Fruit fly (Drosophila melanogaster): Measurements from ENCODE around the gene CG6709.

CG6709 gene

DNA sequence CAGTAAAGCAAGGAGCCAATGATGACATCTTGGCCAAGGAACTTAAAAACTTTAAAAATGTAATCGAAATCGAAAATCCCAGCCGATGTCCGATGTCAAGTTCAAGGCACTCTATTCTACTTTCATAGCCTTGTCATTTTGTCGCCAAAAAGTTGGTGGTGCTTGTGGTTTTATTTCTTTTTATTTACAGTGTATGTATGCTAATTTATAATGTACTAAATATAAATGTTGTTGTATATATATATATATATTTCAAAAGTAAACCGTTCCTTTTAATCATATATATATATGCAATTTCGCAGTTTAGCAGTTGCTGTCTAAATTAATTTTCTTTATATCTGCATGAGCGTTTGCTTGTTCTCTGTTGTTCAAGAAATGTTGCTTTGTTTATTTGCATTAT lies at the start of gene CG6709, which contains the start of gene Hez:
TSS of gene CG6709 (minus strand) at position 101 of the 400 bp plus-strand sequence.
TSS of gene Hez (minus strand) at position 101 of the 400 bp plus-strand sequence.
- no peak for TF ChIP-seq psq (optimal IDR thresholded peaks at IDR 0.05)
- no peak for TF ChIP-seq h (optimal IDR thresholded peaks at IDR 0.05)
- no peak for TF ChIP-seq Myc (optimal IDR thresholded peaks at IDR 0.05)
- no peak for TF ChIP-seq ttk (optimal IDR thresholded peaks at IDR 0.05)
- no peak for TF ChIP-seq Sin3A (optimal IDR thresholded peaks at IDR 0.05)
- TF ChIP-seq insv (optimal IDR thresholded peaks at IDR 0.05): no peak

DNA sequence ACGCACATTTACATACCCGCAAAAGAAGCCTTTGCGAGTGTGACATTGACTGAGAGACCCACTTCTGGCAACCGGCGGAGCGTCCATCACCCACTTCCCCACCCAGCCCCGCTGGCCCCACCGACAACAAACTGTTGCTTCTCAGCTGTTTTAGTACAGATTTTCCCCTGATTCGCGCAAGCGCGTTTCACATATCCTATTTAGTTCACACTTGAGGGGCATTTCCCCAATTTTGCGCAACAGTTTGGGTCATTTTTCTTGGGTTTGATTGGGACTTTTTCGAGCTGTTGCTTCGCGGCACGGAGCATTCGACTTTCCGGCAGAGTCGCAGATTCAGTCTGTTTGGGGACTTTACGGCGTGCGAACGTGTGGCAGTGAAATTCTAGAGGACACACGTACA lies 32.6 kb upstream of the CG6709 start:
- TF ChIP-seq ttk (optimal IDR thresholded peaks at IDR 0.05): no peak
- no peak for TF ChIP-seq h (optimal IDR thresholded peaks at IDR 0.05)
- no peak for TF ChIP-seq insv (optimal IDR thresholded peaks at IDR 0.05)
- TF ChIP-seq psq (optimal IDR thresholded peaks at IDR 0.05): no peak
- no peak for TF ChIP-seq Myc (optimal IDR thresholded peaks at IDR 0.05)
- TF ChIP-seq Sin3A (optimal IDR thresholded peaks at IDR 0.05): no peak

DNA sequence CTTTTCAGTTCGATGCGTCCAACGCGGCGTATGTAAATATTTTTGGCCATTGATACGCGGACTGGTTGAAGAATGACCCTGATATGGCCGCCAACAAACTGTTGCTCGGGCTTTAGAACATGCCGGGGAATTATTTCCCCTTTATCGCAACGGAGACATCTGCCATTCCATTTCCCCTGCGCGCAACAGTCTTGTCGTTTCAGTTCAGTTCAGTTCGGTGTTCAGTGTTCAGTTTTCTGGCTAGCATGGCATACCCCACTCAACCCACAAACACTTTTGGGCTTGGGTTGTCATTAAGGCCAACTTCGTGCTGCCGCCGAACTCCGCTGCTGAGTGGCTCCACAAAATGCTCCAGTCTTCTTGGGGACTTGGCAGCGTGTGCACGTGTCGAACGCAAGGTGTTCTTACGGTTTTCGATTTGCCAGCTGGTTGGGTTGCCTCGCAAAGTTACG lies 13.2 kb upstream of the CG6709 start, which contains the start of gene bma:
TSS of gene bma (plus strand) at position 402 of the 452 bp plus-strand sequence.
- TF ChIP-seq Myc (optimal IDR thresholded peaks at IDR 0.05): no peak
- no peak for TF ChIP-seq ttk (optimal IDR thresholded peaks at IDR 0.05)
- TF ChIP-seq psq (optimal IDR thresholded peaks at IDR 0.05): no peak
- no peak for TF ChIP-seq h (optimal IDR thresholded peaks at IDR 0.05)
- TF ChIP-seq insv (optimal IDR thresholded peaks at IDR 0.05): no peak
- no peak for TF ChIP-seq Sin3A (optimal IDR thresholded peaks at IDR 0.05)

DNA sequence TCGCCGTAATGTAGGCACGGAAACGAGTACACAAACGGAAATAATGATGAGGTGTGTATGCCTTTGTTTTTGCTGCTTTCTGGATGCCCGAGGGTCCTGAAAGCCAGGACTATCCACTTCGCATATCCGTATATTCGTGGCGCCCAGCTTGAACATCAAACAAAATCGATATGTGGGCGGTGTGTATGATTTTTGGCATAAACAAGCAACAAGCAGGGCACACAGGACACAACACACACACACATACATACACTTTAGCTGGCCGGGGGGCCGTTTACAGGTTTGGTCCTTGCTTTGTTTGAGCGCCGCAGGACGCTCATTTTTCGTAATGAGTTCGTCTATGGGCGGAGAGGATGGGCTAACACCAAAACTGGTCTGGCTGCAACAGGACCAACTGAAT lies 10.4 kb upstream of the CG6709 start:
- TF ChIP-seq Myc (optimal IDR thresholded peaks at IDR 0.05) (no peak), insv (optimal IDR thresholded peaks at IDR 0.05) (no peak), psq (optimal IDR thresholded peaks at IDR 0.05) (no peak), ttk (optimal IDR thresholded peaks at IDR 0.05) (no peak), Sin3A (optimal IDR thresholded peaks at IDR 0.05) (no peak), h (optimal IDR thresholded peaks at IDR 0.05) (no peak)

DNA sequence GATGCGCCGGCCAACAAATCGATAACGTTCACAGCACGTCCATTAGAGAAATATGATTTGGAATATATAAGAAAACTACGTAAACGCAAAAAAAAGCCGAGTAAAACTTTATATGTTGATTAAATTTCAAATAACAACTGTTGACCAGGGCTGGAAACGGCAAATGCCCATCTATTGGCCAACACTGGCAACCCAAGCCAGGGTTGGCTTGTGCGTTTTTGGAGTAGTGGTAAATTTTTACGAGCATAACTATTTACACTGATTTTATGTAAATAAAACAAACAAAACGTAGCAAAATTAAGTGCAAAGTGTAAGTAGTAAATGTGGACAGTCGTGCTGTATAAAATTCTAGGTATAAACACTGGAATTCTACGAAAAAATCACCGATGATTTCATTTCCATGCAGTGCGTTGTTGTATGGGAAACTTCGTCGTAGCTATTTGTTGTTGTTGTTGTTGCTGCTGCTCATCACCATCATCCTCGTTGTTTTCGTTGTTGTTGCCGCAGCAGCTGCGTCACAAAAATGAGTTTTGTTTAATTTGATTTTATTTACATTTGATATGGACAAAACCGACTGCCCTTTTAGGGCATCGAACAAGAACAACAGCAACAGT lies 4.6 kb upstream of the CG6709 start, which contains the start of gene nudE:
TSS of gene nudE (plus strand) at position 196 of the 614 bp plus-strand sequence.
- TF ChIP-seq insv (optimal IDR thresholded peaks at IDR 0.05) (no peak), ttk (optimal IDR thresholded peaks at IDR 0.05) (no peak), psq (optimal IDR thresholded peaks at IDR 0.05) (no peak), Sin3A (optimal IDR thresholded peaks at IDR 0.05) (no peak), h (optimal IDR thresholded peaks at IDR 0.05) (no peak), Myc (optimal IDR thresholded peaks at IDR 0.05) (no peak)

DNA sequence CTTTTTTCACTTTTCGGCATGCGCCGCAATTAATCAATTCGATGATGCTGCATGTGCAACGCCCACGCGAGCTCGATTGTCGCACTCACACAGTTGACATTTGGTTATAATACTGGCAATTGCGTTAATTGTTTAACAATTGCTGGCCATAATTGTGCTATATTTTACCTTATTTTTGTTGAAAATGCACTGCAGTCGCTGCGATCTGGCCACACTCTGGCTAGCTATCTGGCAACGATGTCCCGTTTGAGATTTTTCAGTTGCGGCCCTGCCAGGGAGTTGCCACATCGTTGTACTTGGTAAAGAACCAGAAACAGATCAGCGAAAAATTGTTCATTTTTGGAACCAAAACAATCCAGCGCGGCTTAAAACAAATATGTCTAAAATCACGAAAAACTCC lies 3.8 kb upstream of the CG6709 start, which contains the start of the genes CG6707 and CG46387:
TSS of gene CG6707 (minus strand) at position 221 of the 400 bp plus-strand sequence.
TSS of gene CG46387 (plus strand) at position 272 of the 400 bp plus-strand sequence.
- no peak for TF ChIP-seq ttk (optimal IDR thresholded peaks at IDR 0.05)
- no peak for TF ChIP-seq psq (optimal IDR thresholded peaks at IDR 0.05)
- TF ChIP-seq insv (optimal IDR thresholded peaks at IDR 0.05): no peak
- TF ChIP-seq Myc (optimal IDR thresholded peaks at IDR 0.05): no peak
- TF ChIP-seq Sin3A (optimal IDR thresholded peaks at IDR 0.05): no peak
- TF ChIP-seq h (optimal IDR thresholded peaks at IDR 0.05): no peak

DNA sequence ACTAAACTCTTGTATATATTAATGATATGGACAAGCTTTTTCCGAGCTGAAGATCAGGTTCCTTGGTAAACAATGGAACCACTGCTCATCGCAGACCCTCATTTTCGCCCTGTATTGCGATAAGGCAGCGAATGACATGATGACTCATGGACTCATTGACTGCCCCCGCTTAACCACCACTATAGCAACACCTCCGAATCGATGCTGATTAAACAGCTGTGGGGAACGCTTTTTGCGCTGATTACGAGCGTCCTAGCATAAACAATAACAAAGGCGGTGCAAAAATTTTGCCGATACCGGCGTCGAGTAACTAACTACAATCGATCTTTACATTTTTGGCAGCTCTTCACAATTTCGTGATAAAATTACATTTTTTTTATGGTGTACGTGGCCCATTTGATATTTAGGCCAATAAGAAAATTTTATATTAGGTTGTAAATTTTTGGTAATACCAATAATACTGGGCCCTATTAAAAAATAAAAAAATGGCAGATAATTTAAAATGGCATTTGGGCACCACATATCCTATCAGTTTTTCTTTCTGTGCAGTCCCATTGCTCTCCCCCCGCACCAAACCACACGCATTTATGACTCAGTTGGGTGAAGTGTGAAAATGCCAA lies 2.7 kb upstream of the CG6709 start:
- TF ChIP-seq h (optimal IDR thresholded peaks at IDR 0.05) (no peak), Myc (optimal IDR thresholded peaks at IDR 0.05) (no peak), Sin3A (optimal IDR thresholded peaks at IDR 0.05) (no peak), ttk (optimal IDR thresholded peaks at IDR 0.05) (no peak), insv (optimal IDR thresholded peaks at IDR 0.05) (no peak), psq (optimal IDR thresholded peaks at IDR 0.05) (no peak)

DNA sequence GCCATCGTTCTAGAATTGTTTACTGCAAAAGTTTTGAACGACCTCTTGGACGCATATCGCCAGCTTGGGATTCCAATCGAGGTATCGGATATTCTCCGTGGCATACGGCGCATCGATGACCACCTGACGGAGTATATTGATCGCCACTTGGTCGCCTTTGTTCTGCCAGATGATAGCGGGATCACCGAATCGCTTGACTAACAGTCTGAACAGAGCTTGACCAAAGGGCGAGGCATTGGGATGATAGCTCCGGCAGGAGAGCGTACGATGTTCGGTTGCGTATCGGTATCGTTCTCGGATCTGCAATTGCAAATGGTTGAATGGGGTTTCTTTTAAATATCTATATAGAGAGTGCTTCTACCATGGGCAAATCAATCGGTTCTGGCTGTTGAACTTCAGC lies 560 bp downstream of the CG6709 start:
- no peak for TF ChIP-seq Myc (optimal IDR thresholded peaks at IDR 0.05)
- TF ChIP-seq h (optimal IDR thresholded peaks at IDR 0.05): no peak
- TF ChIP-seq insv (optimal IDR thresholded peaks at IDR 0.05): no peak

DNA sequence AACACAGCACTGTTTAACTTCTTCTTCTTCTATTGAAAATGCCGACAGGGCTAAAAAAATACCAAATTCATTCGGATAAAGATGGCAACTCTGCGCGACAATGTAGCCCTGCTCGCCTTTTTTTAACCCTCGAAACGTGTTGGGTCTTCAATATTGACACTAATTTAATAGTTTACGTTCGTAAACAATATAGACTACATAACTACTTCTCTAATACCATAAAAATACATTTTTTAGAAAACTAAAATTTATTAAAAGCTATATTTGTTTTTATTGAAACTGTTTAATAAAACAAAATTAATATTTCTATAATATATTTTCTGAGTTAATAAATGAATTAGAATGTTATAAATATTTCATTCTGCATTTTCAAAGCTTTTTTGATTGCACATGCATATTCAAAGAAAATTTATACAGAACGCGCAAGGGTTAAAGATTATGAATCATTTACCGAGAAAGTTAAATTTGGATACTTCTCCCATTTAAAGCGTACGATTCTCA lies 5.9 kb downstream of the CG6709 start, which contains the start of the genes Taf2 and CalpB:
TSS of gene Taf2 (minus strand) at position 54 of the 501 bp plus-strand sequence.
TSS of gene CalpB (plus strand) at position 133 of the 501 bp plus-strand sequence.
- TF ChIP-seq h (optimal IDR thresholded peaks at IDR 0.05) (no peak), Myc (optimal IDR thresholded peaks at IDR 0.05) (no peak), insv (optimal IDR thresholded peaks at IDR 0.05) (no peak), ttk (optimal IDR thresholded peaks at IDR 0.05) (no peak), psq (optimal IDR thresholded peaks at IDR 0.05) (no peak), Sin3A (optimal IDR thresholded peaks at IDR 0.05) (no peak)

DNA sequence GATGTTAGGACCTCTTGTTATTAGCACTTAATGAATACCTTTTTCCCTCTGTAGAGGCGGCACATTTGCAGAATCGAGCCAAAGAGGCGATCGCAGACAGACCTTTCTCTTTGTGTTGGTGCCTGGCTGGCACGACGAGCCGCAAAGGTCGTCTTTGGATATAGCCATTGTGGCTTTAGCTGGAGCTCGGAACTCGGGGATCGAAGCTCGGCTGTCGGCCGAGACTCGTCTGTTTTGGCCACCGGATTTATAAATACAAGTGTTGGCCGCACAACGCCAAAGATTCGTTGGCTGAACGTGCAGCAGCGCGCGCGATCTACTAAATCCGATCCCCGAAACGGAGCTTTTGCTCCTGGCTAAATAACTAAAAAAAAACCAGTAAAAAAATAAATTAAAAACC lies 15.9 kb downstream of the CG6709 start, which contains the start of gene CG34382:
TSS of gene CG34382 (plus strand) at position 301 of the 400 bp plus-strand sequence.
- TF ChIP-seq h (optimal IDR thresholded peaks at IDR 0.05) (no peak), ttk (optimal IDR thresholded peaks at IDR 0.05) (no peak), Sin3A (optimal IDR thresholded peaks at IDR 0.05) (no peak), insv (optimal IDR thresholded peaks at IDR 0.05) (no peak), psq (optimal IDR thresholded peaks at IDR 0.05) (no peak), Myc (optimal IDR thresholded peaks at IDR 0.05) (no peak)

DNA sequence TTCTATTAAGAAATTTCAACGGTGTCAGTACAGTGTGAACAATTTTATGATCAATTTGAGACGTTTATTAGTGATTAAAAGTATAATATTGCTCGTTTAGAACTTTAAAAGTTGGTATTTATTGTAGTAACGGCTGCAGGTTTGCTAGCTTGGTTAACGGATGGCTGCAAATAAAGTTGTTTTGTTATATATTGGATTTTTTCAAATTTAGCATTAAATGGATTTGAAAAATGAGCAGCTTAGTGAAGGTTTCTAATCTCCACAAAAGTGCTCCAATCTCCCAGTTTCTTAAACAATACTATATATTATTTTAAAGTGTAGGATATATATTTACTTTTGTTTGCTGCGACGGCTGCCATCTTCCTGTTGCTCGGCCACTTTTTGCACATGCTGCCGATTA lies 22.5 kb downstream of the CG6709 start:
- TF ChIP-seq Sin3A (optimal IDR thresholded peaks at IDR 0.05): no peak
- no peak for TF ChIP-seq psq (optimal IDR thresholded peaks at IDR 0.05)
- TF ChIP-seq insv (optimal IDR thresholded peaks at IDR 0.05): no peak
- no peak for TF ChIP-seq ttk (optimal IDR thresholded peaks at IDR 0.05)
- TF ChIP-seq h (optimal IDR thresholded peaks at IDR 0.05): no peak
- no peak for TF ChIP-seq Myc (optimal IDR thresholded peaks at IDR 0.05)

DNA sequence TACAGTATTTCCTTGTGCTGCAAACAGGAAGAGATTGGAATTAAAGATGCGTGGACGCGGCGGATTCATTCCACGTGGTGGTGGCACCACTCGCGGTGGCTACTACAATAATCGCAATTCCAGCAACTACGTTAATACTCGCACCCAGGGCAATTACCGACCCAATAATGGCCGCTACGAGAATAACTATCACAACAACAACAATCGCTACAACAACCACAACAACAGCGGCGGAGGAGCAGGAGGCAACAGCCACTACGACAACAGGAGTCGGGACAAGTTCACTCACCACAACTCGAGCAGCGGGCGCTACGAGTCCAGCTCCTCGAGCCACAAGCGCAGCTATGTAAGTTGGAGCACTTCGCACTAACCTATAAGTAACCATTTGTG lies 29.5 kb downstream of the CG6709 start:
- TF ChIP-seq insv (optimal IDR thresholded peaks at IDR 0.05) (no peak), Myc (optimal IDR thresholded peaks at IDR 0.05) (no peak), ttk (optimal IDR thresholded peaks at IDR 0.05) (no peak), psq (optimal IDR thresholded peaks at IDR 0.05) (no peak), Sin3A (optimal IDR thresholded peaks at IDR 0.05) (no peak), h (optimal IDR thresholded peaks at IDR 0.05) (no peak)

All from Kc167 (cell line).